Fruit fly (Drosophila melanogaster): ENCODE measurements around the gene Fad2.
A peak's percentile ranks its signal among the peaks of the same experiment; 100 is the strongest.

Fad2 gene

dm6 chr3L:10999558-10999957 is 23.8 kb upstream of the Fad2 start (continued):
- TF ChIP-seq twi (tag; optimal IDR thresholded peaks at IDR 0.05): no peak
- TF ChIP-seq Atf6 (GFP tag; IDR thresholded peaks at IDR 0.05): no peak
- TF ChIP-seq ato (GFP tag; IDR thresholded peaks at IDR 0.05; ENCODE audit: partially characterized antibody): no peak
- TF ChIP-seq CG13894 (tag; optimal IDR thresholded peaks at IDR 0.05): no peak
- no peak for TF ChIP-seq Scr (GFP tag; IDR thresholded peaks at IDR 0.05; ENCODE audit: partially characterized antibody)
- TF ChIP-seq crol (GFP tag; IDR thresholded peaks at IDR 0.05): peak; percentile 76

- peak; percentile 21 for TF ChIP-seq oc (tag; optimal IDR thresholded peaks at IDR 0.05)
- no peak for TF ChIP-seq CG10366 (GFP tag; IDR thresholded peaks at IDR 0.05)
- peak; percentile 16; the same call in 1 of the 2 replicates for TF ChIP-seq crol (GFP tag; IDR thresholded peaks at IDR 0.05)
- peak; percentile 56 for TF ChIP-seq Awh (GFP tag; IDR thresholded peaks at IDR 0.05)
- TF ChIP-seq abd-A (tag; optimal IDR thresholded peaks at IDR 0.05): peak; percentile 73
- TF ChIP-seq Ptx1 (GFP tag; IDR thresholded peaks at IDR 0.05): no peak
- no peak for TF ChIP-seq lola (GFP tag; optimal IDR thresholded peaks at IDR 0.05)
- no peak for TF ChIP-seq CG10654 (GFP tag; optimal IDR thresholded peaks at IDR 0.05)
- TF ChIP-seq Sox102F (GFP tag; optimal IDR thresholded peaks at IDR 0.05): no peak
- TF ChIP-seq grn (GFP tag; optimal IDR thresholded peaks at IDR 0.05): peak; percentile 4
- no peak for TF ChIP-seq sd (tag; optimal IDR thresholded peaks at IDR 0.05)
- TF ChIP-seq Deaf1 (tag; optimal IDR thresholded peaks at IDR 0.05): peak; percentile 42
- peak; percentile 80; the same call in 2 of the 4 replicates for TF ChIP-seq chinmo (GFP tag; IDR thresholded peaks at IDR 0.05; ENCODE audit: partially characterized antibody)
- 0 out of 3 replicates have a peak, but pooled peaks have one; percentile 12 for TF ChIP-seq CG34224 (GFP tag; IDR thresholded peaks at IDR 0.05; ENCODE audit: partially characterized antibody)
- TF ChIP-seq kni (GFP tag; optimal IDR thresholded peaks at IDR 0.05): peak; percentile 31
- TF ChIP-seq crp (GFP tag; optimal IDR thresholded peaks at IDR 0.05): no peak
- TF ChIP-seq klu (GFP tag; IDR thresholded peaks at IDR 0.05): peak; percentile 14; the same call in 1 of the 2 replicates
Observed at dm6 chr3L:11001719-11002118, 21.6 kb upstream of the Fad2 start.

- TF ChIP-seq crc (GFP tag; optimal IDR thresholded peaks at IDR 0.05) (no peak), BEAF-32 (GFP tag; optimal IDR thresholded peaks at IDR 0.05) (no peak), CG7839 (tag; optimal IDR thresholded peaks at IDR 0.05) (no peak), Dp (GFP tag; optimal IDR thresholded peaks at IDR 0.05) (no peak), zfh2 (GFP tag; optimal IDR thresholded peaks at IDR 0.05) (no peak), Poxn (GFP tag; IDR thresholded peaks at IDR 0.05) (no peak), zf30C (GFP tag; optimal IDR thresholded peaks at IDR 0.05) (no peak), CG13624 (GFP tag; optimal IDR thresholded peaks at IDR 0.05) (no peak), Ptx1 (GFP tag; IDR thresholded peaks at IDR 0.05) (no peak), maf-S (GFP tag; optimal IDR thresholded peaks at IDR 0.05) (no peak), CG42726 (GFP tag; IDR thresholded peaks at IDR 0.05; ENCODE audit: partially characterized antibody) (no peak), CG4707 (GFP tag; optimal IDR thresholded peaks at IDR 0.05) (no peak), CG6254 (GFP tag; optimal IDR thresholded peaks at IDR 0.05) (no peak), chn (GFP tag; optimal IDR thresholded peaks at IDR 0.05) (no peak), sqz (GFP tag; optimal IDR thresholded peaks at IDR 0.05) (peak; percentile 33), YL-1 (GFP tag; optimal IDR thresholded peaks at IDR 0.05) (no peak), H15 (GFP tag; IDR thresholded peaks at IDR 0.05) (no peak), yki (optimal IDR thresholded peaks at IDR 0.05) (no peak), CG7987 (GFP tag; optimal IDR thresholded peaks at IDR 0.05) (peak; percentile 25), E2f1 (GFP tag; IDR thresholded peaks at IDR 0.05) (no peak), CG4854 (GFP tag; optimal IDR thresholded peaks at IDR 0.05) (no peak), Abd-B (GFP tag; optimal IDR thresholded peaks at IDR 0.05) (no peak), repo (GFP tag; optimal IDR thresholded peaks at IDR 0.05) (no peak), Myb (GFP tag; optimal IDR thresholded peaks at IDR 0.05) (no peak), CG15479 (GFP tag; optimal IDR thresholded peaks at IDR 0.05) (no peak), pfk (GFP tag; optimal IDR thresholded peaks at IDR 0.05) (no peak), CG31388 (GFP tag; optimal IDR thresholded peaks at IDR 0.05) (no peak), CG6689 (GFP tag; IDR thresholded peaks at IDR 0.05) (no peak)
Observed at dm6 chr3L:11002923-11003322, 20.4 kb upstream of the Fad2 start.
